Fruit fly (Drosophila melanogaster) whole organism, embryonic: ENCODE data around the gene CG1575.

Experiments
- Blimp-1 ChIP-seq: fragments of 200-800 bp; sonication (Bioruptor generic); optimal IDR thresholded peaks from 3 replicates; lab custom pipeline; 2018; ENCODE audit warnings: missing biosample characterization, missing genetic modification characterization, mild to moderate bottlenecking, moderate library complexity, missing genetic modification reagents
- CG10366 ChIP-seq: fragments of 200-800 bp; sonication (Bioruptor generic); IDR thresholded peaks from 2 replicates; pipeline ENCODE4 v1.3.6; 2022; ENCODE audit warnings: missing biosample characterization, missing genetic modification characterization
- CG10654 ChIP-seq: fragments of 200-800 bp; sonication (Bioruptor generic); optimal IDR thresholded peaks from 2 replicates; lab custom pipeline; 2016; ENCODE audit warnings: missing biosample characterization, missing genetic modification characterization
- CG11456 ChIP-seq: fragments of 200-800 bp; sonication (Bioruptor generic); IDR thresholded peaks from 3 replicates; pipeline ENCODE4 v1.3.6; 2022; ENCODE audit warnings: missing biosample characterization, missing genetic modification characterization
- CG11723 ChIP-seq: fragments of 200-800 bp; sonication (Bioruptor generic); optimal IDR thresholded peaks from 2 replicates; lab custom pipeline; 2017; ENCODE audit warnings: missing biosample characterization, mild to moderate bottlenecking, missing genetic modification characterization
- CG13775 ChIP-seq: fragments of 200-800 bp; sonication (Bioruptor generic); optimal IDR thresholded peaks from 3 replicates; lab custom pipeline; 2017; ENCODE audit warnings: missing biosample characterization, mild to moderate bottlenecking, missing genetic modification characterization
- CG14014 ChIP-seq: fragments of 200-800 bp; sonication (Bioruptor generic); IDR thresholded peaks from 2 replicates; pipeline ENCODE4 v1.3.6; 2022; ENCODE audit warnings: missing biosample characterization, missing genetic modification characterization
- CG14965 ChIP-seq: fragments of 200-800 bp; sonication (Bioruptor generic); optimal IDR thresholded peaks from 2 replicates; lab custom pipeline; 2016; ENCODE audit warnings: missing biosample characterization, missing genetic modification characterization, borderline replicate concordance
- CG17359 ChIP-seq: fragments of 200-800 bp; sonication (Bioruptor generic); optimal IDR thresholded peaks from 3 replicates; lab custom pipeline; 2018; ENCODE audit warnings: missing biosample characterization, mild to moderate bottlenecking, missing genetic modification characterization, moderate library complexity
- CG17612 ChIP-seq: fragments of 200-800 bp; sonication (Bioruptor generic); IDR thresholded peaks from 2 replicates; pipeline ENCODE4 v1.3.6; 2022; ENCODE audit warnings: missing biosample characterization, missing genetic modification characterization
- CG18619 ChIP-seq: fragments of 200-800 bp; sonication (Bioruptor generic); optimal IDR thresholded peaks from 3 replicates; lab custom pipeline; 2017; ENCODE audit warnings: missing biosample characterization, mild to moderate bottlenecking, missing genetic modification characterization
- CG7357 ChIP-seq: fragments of 200-800 bp; sonication (Bioruptor generic); IDR thresholded peaks from 3 replicates; pipeline ENCODE4 v1.3.6; 2022; ENCODE audit warnings: missing biosample characterization, missing genetic modification characterization
- CG7745 ChIP-seq: fragments of 200-800 bp; sonication (Bioruptor generic); optimal IDR thresholded peaks from 2 replicates; lab custom pipeline; 2018; ENCODE audit warnings: missing biosample characterization, mild to moderate bottlenecking, missing genetic modification characterization, moderate library complexity
- CG8924 ChIP-seq: fragments of 200-800 bp; optimal IDR thresholded peaks from 3 replicates; lab custom pipeline; 2019; ENCODE audit warnings: missing biosample characterization, mild to moderate bottlenecking, missing genetic modification characterization, moderate library complexity
- CG9797 ChIP-seq: fragments of 200-800 bp; sonication (Bioruptor generic); optimal IDR thresholded peaks from 3 replicates; lab custom pipeline; 2018; ENCODE audit warnings: missing biosample characterization, mild to moderate bottlenecking, missing genetic modification characterization
- Camta ChIP-seq: fragments of 200-800 bp; sonication (Bioruptor generic); optimal IDR thresholded peaks from 2 replicates; lab custom pipeline; 2016; ENCODE audit warnings: missing biosample characterization, missing genetic modification characterization
- Chrac-16 ChIP-seq: fragments of 200-800 bp; sonication (Bioruptor generic); optimal IDR thresholded peaks from 3 replicates; lab custom pipeline; 2016; ENCODE audit warnings: missing biosample characterization, missing genetic modification characterization
- Dip2 ChIP-seq: fragments of 200-800 bp; sonication (Bioruptor generic); IDR thresholded peaks from 2 replicates; pipeline ENCODE4 v1.3.6; 2022; ENCODE audit warnings: missing biosample characterization, missing genetic modification characterization
- Doc2 ChIP-seq: fragments of 200-800 bp; sonication (Bioruptor generic); IDR thresholded peaks from 2 replicates; pipeline ENCODE4 v1.3.6; 2022; ENCODE audit warnings: missing biosample characterization, missing genetic modification characterization
- Dp ChIP-seq: fragments of 200-800 bp; sonication (Bioruptor generic); optimal IDR thresholded peaks from 2 replicates; lab custom pipeline; 2018; ENCODE audit warnings: missing biosample characterization, mild to moderate bottlenecking, missing genetic modification characterization, moderate library complexity
- Elba2 ChIP-seq: fragments of 200-800 bp; sonication (Bioruptor generic); optimal IDR thresholded peaks from 3 replicates; lab custom pipeline; 2016; ENCODE audit warnings: missing biosample characterization, missing genetic modification characterization
- Ets97D ChIP-seq: fragments of 200-800 bp; sonication (Bioruptor generic); optimal IDR thresholded peaks from 3 replicates; lab custom pipeline; 2016; ENCODE audit warnings: missing biosample characterization, missing genetic modification characterization
- HLH54F ChIP-seq: fragments of 200-800 bp; sonication (Bioruptor generic); optimal IDR thresholded peaks from 3 replicates; lab custom pipeline; 2016; ENCODE audit warnings: missing biosample characterization, missing genetic modification characterization
- Hr39 ChIP-seq: fragments of >200 bp; optimal IDR thresholded peaks from 2 replicates; lab custom pipeline; 2017
- MBD-R2 ChIP-seq: fragments of 200-800 bp; sonication (Bioruptor generic); IDR thresholded peaks from 2 replicates; pipeline ENCODE4 v1.3.6; 2022; ENCODE audit warnings: missing biosample characterization, missing genetic modification characterization
- Meics ChIP-seq: fragments of 200-800 bp; sonication (Bioruptor generic); optimal IDR thresholded peaks from 2 replicates; lab custom pipeline; 2017; ENCODE audit warnings: missing biosample characterization, mild to moderate bottlenecking, missing genetic modification characterization
- NFAT ChIP-seq: fragments of 200-800 bp; sonication (Bioruptor generic); IDR thresholded peaks from 2 replicates; pipeline ENCODE4 v1.3.6; 2022; ENCODE audit warnings: missing biosample characterization, missing genetic modification characterization
- Opbp ChIP-seq: fragments of 200-800 bp; sonication (Bioruptor generic); IDR thresholded peaks from 3 replicates; pipeline ENCODE4 v1.3.6; 2022; ENCODE audit warnings: missing biosample characterization, missing genetic modification characterization; ENCODE audit not compliant: partially characterized antibody
- Pdp1 ChIP-seq, 2 experiments: fragments of 200-800 bp; sonication (Bioruptor generic); optimal IDR thresholded peaks; 3 replicates each; lab custom pipeline; 2016; ENCODE audit warnings: missing biosample characterization in 2 of 2, missing genetic modification characterization in 2 of 2, mild to moderate bottlenecking in 1 of 2, moderate library complexity in 1 of 2
- Six4 ChIP-seq: fragments of 200-800 bp; sonication (Bioruptor generic); optimal IDR thresholded peaks from 2 replicates; lab custom pipeline; 2016; ENCODE audit warnings: missing biosample characterization, missing genetic modification characterization
- Tbp ChIP-seq: fragments of >200 bp; optimal IDR thresholded peaks from 2 replicates; lab custom pipeline; 2018; ENCODE audit warnings: missing biosample characterization, missing genetic modification characterization
- Usf ChIP-seq: fragments of 200-800 bp; sonication (Bioruptor generic); optimal IDR thresholded peaks from 2 replicates; lab custom pipeline; 2017; ENCODE audit warnings: missing genotype, missing biosample characterization, missing genetic modification characterization
- Vsx1 ChIP-seq: fragments of 200-800 bp; sonication (Bioruptor generic); optimal IDR thresholded peaks from 2 replicates; lab custom pipeline; 2017; ENCODE audit warnings: missing biosample characterization, mild to moderate bottlenecking, missing genetic modification characterization, missing genetic modification reagents
- Xbp1 ChIP-seq: fragments of 200-800 bp; sonication (Bioruptor generic); optimal IDR thresholded peaks from 3 replicates; lab custom pipeline; 2016; ENCODE audit warnings: missing biosample characterization, mild to moderate bottlenecking, missing genetic modification characterization
- YL-1 ChIP-seq: fragments of 200-800 bp; sonication (Bioruptor generic); optimal IDR thresholded peaks from 3 replicates; lab custom pipeline; 2017; ENCODE audit warnings: missing biosample characterization, mild to moderate bottlenecking, missing genetic modification characterization
- cato ChIP-seq: fragments of 200-800 bp; sonication (Bioruptor generic); optimal IDR thresholded peaks from 2 replicates; lab custom pipeline; 2016; ENCODE audit warnings: missing biosample characterization, missing genetic modification characterization, borderline replicate concordance
- chif ChIP-seq, 2 experiments: fragments of 200-800 bp; sonication (Bioruptor generic); optimal IDR thresholded peaks; 3 replicates each; lab custom pipeline; 2016; ENCODE audit warnings: missing biosample characterization in 2 of 2, missing genetic modification characterization in 2 of 2
- fu2 ChIP-seq: fragments of 200-800 bp; sonication (Bioruptor generic); optimal IDR thresholded peaks from 2 replicates; lab custom pipeline; 2016; ENCODE audit warnings: missing biosample characterization, missing genetic modification characterization
- gsb ChIP-seq: fragments of 200-800 bp; sonication (Bioruptor generic); IDR thresholded peaks from 2 replicates; pipeline ENCODE4 v1.3.6; 2022; ENCODE audit warnings: missing biosample characterization, missing genetic modification characterization
- ham ChIP-seq: fragments of 200-800 bp; sonication (Bioruptor generic); IDR thresholded peaks from 2 replicates; pipeline ENCODE4 v1.3.6; 2022; ENCODE audit warnings: missing biosample characterization, missing genetic modification characterization
- pan ChIP-seq, 4 experiments: fragments of >200 bp in 3 of 4; fragments of 200-800 bp in 1 of 4; sonication (Bioruptor generic) in 1 of 4; optimal IDR thresholded peaks in 3 of 4; IDR thresholded peaks in 1 of 4; 2 replicates each; pipeline versions ENCODE4 v1.3.6 to Lab custom; 2017 to 2022; ENCODE audit warnings: missing biosample characterization in 2 of 4, missing genetic modification characterization in 2 of 4, mixed read lengths in 1 of 4
- pros ChIP-seq: fragments of 200-800 bp; sonication (Bioruptor generic); optimal IDR thresholded peaks from 3 replicates; lab custom pipeline; 2019; ENCODE audit warnings: missing biosample characterization, mild to moderate bottlenecking, missing genetic modification characterization, moderate library complexity
- pum ChIP-seq: fragments of 200-800 bp; sonication (Bioruptor generic); optimal IDR thresholded peaks from 2 replicates; lab custom pipeline; 2016; ENCODE audit warnings: missing biosample characterization, missing genetic modification characterization
- repo ChIP-seq: fragments of 200-800 bp; sonication (Bioruptor generic); optimal IDR thresholded peaks from 2 replicates; lab custom pipeline; 2016; ENCODE audit warnings: missing biosample characterization, missing genetic modification characterization
- scrt ChIP-seq: fragments of 200-800 bp; sonication (Bioruptor generic); optimal IDR thresholded peaks from 2 replicates; lab custom pipeline; 2018; ENCODE audit warnings: missing biosample characterization, mild to moderate bottlenecking, missing genetic modification characterization, moderate library complexity
- sens ChIP-seq: fragments of 200-800 bp; sonication (Bioruptor generic); peaks from one replicate; lab custom pipeline; 2016; ENCODE audit warnings: missing biosample characterization, missing genetic modification characterization
- slp2 ChIP-seq: fragments of 200-800 bp; sonication (Bioruptor generic); optimal IDR thresholded peaks from 2 replicates; lab custom pipeline; 2016; ENCODE audit warnings: missing biosample characterization, missing genetic modification characterization
- stwl ChIP-seq: fragments of 200-800 bp; sonication (Bioruptor generic); optimal IDR thresholded peaks from 3 replicates; lab custom pipeline; 2018; ENCODE audit warnings: missing biosample characterization, mild to moderate bottlenecking, missing genetic modification characterization, moderate library complexity
- sug ChIP-seq: fragments of 200-800 bp; optimal IDR thresholded peaks from 2 replicates; lab custom pipeline; 2019; ENCODE audit warnings: missing biosample characterization, mild to moderate bottlenecking, missing genetic modification characterization, moderate library complexity
- tgo ChIP-seq: fragments of 200-800 bp; sonication (Bioruptor generic); IDR thresholded peaks from 3 replicates; pipeline ENCODE4 v1.3.6; 2022; ENCODE audit warnings: missing biosample characterization, missing genetic modification characterization
- usp ChIP-seq: fragments of >200 bp; optimal IDR thresholded peaks from 2 replicates; lab custom pipeline; 2017; ENCODE audit warnings: missing biosample characterization, missing genetic modification characterization
- wdn ChIP-seq: fragments of 200-800 bp; sonication (Bioruptor generic); IDR thresholded peaks from 2 replicates; pipeline ENCODE4 v1.3.6; 2022; ENCODE audit warnings: missing biosample characterization, missing genetic modification characterization

Gene CG1575

dm6 chrX:8126149-8126548 lies 9.3 kb downstream of the CG1575 start (continued):
- TF ChIP-seq chif (GFP tag; optimal IDR thresholded peaks at IDR 0.05; lab: Kevin White, UChicago) (peak; percentile 23 to 71), Elba2 (GFP tag; lab: Kevin White, UChicago) (no peak), CG8924 (tag; lab: Kevin White, UChicago) (peak; percentile 67), CG9797 (GFP tag; lab: Kevin White, UChicago) (no peak), Blimp-1 (GFP tag; lab: Kevin White, UChicago) (peak; percentile 94), wdn (no peak), Doc2 (GFP tag; lab: Robert Waterston, UW) (no peak), usp (no peak), sug (tag; lab: Kevin White, UChicago) (no peak), Dp (GFP tag; lab: Kevin White, UChicago) (no peak), Camta (GFP tag; lab: Kevin White, UChicago) (peak; percentile 35), Vsx1 (GFP tag; lab: Kevin White, UChicago) (no peak), slp2 (peak; percentile 7), pan (optimal IDR thresholded peaks at IDR 0.05; lab: Kevin White, UChicago) (no peak), pan (GFP tag; optimal IDR thresholded peaks at IDR 0.05 in 1 of 2, IDR thresholded peaks at IDR 0.05 in 1 of 2) (peak in 1 of 2 experiments; percentile 58), CG18619 (GFP tag; lab: Kevin White, UChicago) (no peak), Pdp1 (GFP tag; optimal IDR thresholded peaks at IDR 0.05; lab: Kevin White, UChicago) (peak; percentile 31 to 43), NFAT (GFP tag; lab: Robert Waterston, UW) (no peak), CG7357 (GFP tag; lab: Robert Waterston, UW) (no peak), Hr39 (no peak), Meics (GFP tag; lab: Kevin White, UChicago) (no peak), pum (peak; percentile 42), YL-1 (GFP tag; lab: Kevin White, UChicago) (no peak), Xbp1 (GFP tag; lab: Kevin White, UChicago) (peak; percentile 64), MBD-R2 (no peak), CG11456 (no peak), fu2 (GFP tag; lab: Kevin White, UChicago) (no peak), gsb (GFP tag; lab: Robert Waterston, UW) (no peak), ham (GFP tag; lab: Robert Waterston, UW) (no peak), Tbp (GFP tag; lab: Kevin White, UChicago) (no peak), stwl (tag; lab: Kevin White, UChicago) (no peak), repo (GFP tag; lab: Kevin White, UChicago) (no peak), HLH54F (GFP tag; lab: Kevin White, UChicago) (no peak), CG10366 (GFP tag; lab: Robert Waterston, UW) (peak; percentile 54; the same call in 1 of the 2 replicates), Ets97D (GFP tag; lab: Kevin White, UChicago) (no peak), pros (GFP tag; lab: Kevin White, UChicago) (no peak), cato (peak; percentile 42), CG11723 (GFP tag; lab: Kevin White, UChicago) (peak; percentile 9), sens (GFP tag; lab: Kevin White, UChicago) (peak; percentile 93), Usf (GFP tag; lab: Kevin White, UChicago) (no peak), CG17359 (tag; lab: Kevin White, UChicago) (peak; percentile 81), scrt (GFP tag; lab: Kevin White, UChicago) (no peak), CG10654 (peak; percentile 30), tgo (GFP tag; lab: Robert Waterston, UW) (peak; percentile 45; the same call in 1 of the 3 replicates), CG14014 (GFP tag; lab: Robert Waterston, UW) (no peak), CG17612 (no peak), Dip2 (no peak), Chrac-16 (peak; percentile 45), CG7745 (tag; lab: Kevin White, UChicago) (no peak), CG14965 (GFP tag; lab: Kevin White, UChicago) (no peak), Opbp (no peak), Six4 (peak; percentile 15), CG13775 (GFP tag; lab: Kevin White, UChicago) (peak; percentile 33)
